Fruit fly (Drosophila melanogaster) whole organism, adult: Measurements from ENCODE around the gene CG42766.

ENCODE experiments used
- CG11617 ChIP-seq: fragments of 200-800 bp; sonication (Bioruptor generic); optimal IDR thresholded peaks from 2 replicates; lab custom pipeline; 2017; ENCODE audit warnings: mild to moderate bottlenecking, missing biosample characterization, missing genetic modification reagents, missing genetic modification characterization
- CG12768 ChIP-seq: fragments of 200-800 bp; sonication (Bioruptor generic); optimal IDR thresholded peaks from 2 replicates; lab custom pipeline; 2017; ENCODE audit warnings: missing biosample characterization, missing genetic modification characterization, mild to moderate bottlenecking, moderate library complexity, missing genetic modification reagents
- CG14711 ChIP-seq: fragments of 200-800 bp; sonication (Bioruptor generic); optimal IDR thresholded peaks from 2 replicates; lab custom pipeline; 2018; ENCODE audit warnings: missing biosample characterization, mild to moderate bottlenecking, missing genetic modification characterization, moderate library complexity
- CG1620 ChIP-seq: fragments of 200-800 bp; sonication (Bioruptor generic); optimal IDR thresholded peaks from 2 replicates; lab custom pipeline; 2016; ENCODE audit warnings: missing biosample characterization, missing genetic modification characterization
- CG33017 ChIP-seq: fragments of 200-800 bp; sonication (Bioruptor generic); optimal IDR thresholded peaks from 2 replicates; lab custom pipeline; 2018; ENCODE audit warnings: missing biosample characterization, mild to moderate bottlenecking, missing genetic modification characterization, moderate library complexity
- CG5204 ChIP-seq: fragments of 200-800 bp; sonication (Bioruptor generic); optimal IDR thresholded peaks from 2 replicates; lab custom pipeline; 2016; ENCODE audit warnings: missing biosample characterization, missing genetic modification characterization
- CG7045 ChIP-seq: fragments of 200-800 bp; sonication (Bioruptor generic); optimal IDR thresholded peaks from 2 replicates; lab custom pipeline; 2017; ENCODE audit warnings: missing biosample characterization, mild to moderate bottlenecking, missing genetic modification characterization
- CG7101 ChIP-seq: fragments of 200-800 bp; sonication (Bioruptor generic); optimal IDR thresholded peaks from 2 replicates; lab custom pipeline; 2018; ENCODE audit warnings: missing biosample characterization, mild to moderate bottlenecking, missing genetic modification characterization, moderate library complexity
- Clk ChIP-seq: fragments of 200-800 bp; sonication (Bioruptor generic); optimal IDR thresholded peaks from 2 replicates; lab custom pipeline; 2017; ENCODE audit warnings: missing biosample characterization, missing genetic modification characterization
- Crg-1 ChIP-seq: fragments of 200-800 bp; sonication (Bioruptor generic); optimal IDR thresholded peaks from 2 replicates; lab custom pipeline; 2016; ENCODE audit warnings: missing biosample characterization, missing genetic modification characterization
- Hr96 ChIP-seq: fragments of 200-800 bp; sonication (Bioruptor generic); optimal IDR thresholded peaks from 2 replicates; lab custom pipeline; 2016; ENCODE audit warnings: missing biosample characterization, missing genetic modification characterization
- Mnt ChIP-seq: fragments of 200-800 bp; sonication (Bioruptor generic); optimal IDR thresholded peaks from 2 replicates; lab custom pipeline; 2016; ENCODE audit warnings: missing biosample characterization, mild to moderate bottlenecking, missing genetic modification characterization
- bab1 ChIP-seq: fragments of 200-800 bp; sonication (Bioruptor generic); optimal IDR thresholded peaks from 3 replicates; lab custom pipeline; 2019; ENCODE audit warnings: missing biosample characterization, mild to moderate bottlenecking, missing genetic modification characterization, moderate library complexity
- cic ChIP-seq: fragments of 200-800 bp; sonication (Bioruptor generic); optimal IDR thresholded peaks from 2 replicates; lab custom pipeline; 2017; ENCODE audit warnings: missing biosample characterization, mild to moderate bottlenecking, missing genetic modification characterization, moderate library complexity
- cnc ChIP-seq, 2 experiments: fragments of >200 bp; optimal IDR thresholded peaks; 2 replicates each; lab custom pipeline; 2017
- kay ChIP-seq: fragments of 200-800 bp; sonication (Bioruptor generic); peaks from one replicate; lab custom pipeline; 2016; ENCODE audit warnings: missing biosample characterization, missing genetic modification characterization, borderline replicate concordance
- ovo ChIP-seq: fragments of 200-800 bp; sonication (Bioruptor generic); optimal IDR thresholded peaks from 2 replicates; lab custom pipeline; 2016; ENCODE audit warnings: missing biosample characterization, missing genetic modification characterization
- pad ChIP-seq: fragments of 200-800 bp; sonication (Bioruptor generic); optimal IDR thresholded peaks from 3 replicates; lab custom pipeline; 2017; ENCODE audit warnings: missing biosample characterization, missing genetic modification characterization, mild to moderate bottlenecking, moderate library complexity, missing genetic modification reagents
- tj ChIP-seq: fragments of 200-800 bp; sonication (Bioruptor generic); optimal IDR thresholded peaks from 3 replicates; lab custom pipeline; 2017; ENCODE audit warnings: missing biosample characterization, mild to moderate bottlenecking, missing genetic modification characterization, moderate library complexity
- toe ChIP-seq: fragments of 200-800 bp; sonication (Bioruptor generic); optimal IDR thresholded peaks from 2 replicates; lab custom pipeline; 2016; ENCODE audit warnings: missing biosample characterization, missing genetic modification characterization

The CG42766 gene

dm6 chrX:15950056-15950455 is 26.6 kb upstream of the CG42766 start:
- TF ChIP-seq CG33017 (no peak), toe (GFP tag; lab: Kevin White, UChicago) (no peak), pad (GFP tag; lab: Kevin White, UChicago) (no peak), CG1620 (GFP tag; lab: Kevin White, UChicago) (no peak), kay (GFP tag; lab: Kevin White, UChicago) (no peak), cnc (optimal IDR thresholded peaks at IDR 0.05; lab: Kevin White, UChicago) (no peak), tj (GFP tag; lab: Kevin White, UChicago) (no peak), ovo (GFP tag; lab: Kevin White, UChicago) (no peak), Clk (no peak), CG5204 (GFP tag; lab: Kevin White, UChicago) (no peak), Mnt (no peak), CG11617 (GFP tag; lab: Kevin White, UChicago) (no peak), Crg-1 (GFP tag; lab: Kevin White, UChicago) (no peak)

dm6 chrX:15969577-15969976 is 7.1 kb upstream of the CG42766 start:
- TF ChIP-seq toe (GFP tag; lab: Kevin White, UChicago) (no peak), Hr96 (GFP tag; lab: Kevin White, UChicago) (no peak), Clk (no peak), CG11617 (GFP tag; lab: Kevin White, UChicago) (no peak), tj (GFP tag; lab: Kevin White, UChicago) (no peak), Mnt (no peak), pad (GFP tag; lab: Kevin White, UChicago) (no peak), cnc (optimal IDR thresholded peaks at IDR 0.05; lab: Kevin White, UChicago) (no peak), kay (GFP tag; lab: Kevin White, UChicago) (no peak)

DNA sequence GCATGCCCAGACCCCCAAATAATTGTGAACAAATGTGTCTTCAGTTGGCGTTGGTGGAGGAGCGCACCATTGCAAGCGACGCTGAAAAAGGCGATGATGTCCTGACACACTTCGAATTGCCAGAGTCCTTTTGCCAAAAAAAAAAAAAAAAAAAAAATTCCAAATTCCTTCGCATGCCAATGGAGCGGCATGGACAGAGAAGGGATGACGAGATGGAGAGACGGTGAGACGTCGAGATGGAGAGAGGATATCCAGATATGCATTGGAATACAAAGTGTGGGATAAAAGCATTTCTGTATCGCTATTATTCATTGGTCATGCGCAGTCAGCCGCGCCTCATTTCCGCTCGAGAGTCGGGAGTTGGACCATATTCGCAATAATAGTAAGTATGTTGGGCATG is 5.1 kb upstream of the CG42766 start:
- TF ChIP-seq cic (no peak), CG11617 (GFP tag; lab: Kevin White, UChicago) (no peak)

DNA sequence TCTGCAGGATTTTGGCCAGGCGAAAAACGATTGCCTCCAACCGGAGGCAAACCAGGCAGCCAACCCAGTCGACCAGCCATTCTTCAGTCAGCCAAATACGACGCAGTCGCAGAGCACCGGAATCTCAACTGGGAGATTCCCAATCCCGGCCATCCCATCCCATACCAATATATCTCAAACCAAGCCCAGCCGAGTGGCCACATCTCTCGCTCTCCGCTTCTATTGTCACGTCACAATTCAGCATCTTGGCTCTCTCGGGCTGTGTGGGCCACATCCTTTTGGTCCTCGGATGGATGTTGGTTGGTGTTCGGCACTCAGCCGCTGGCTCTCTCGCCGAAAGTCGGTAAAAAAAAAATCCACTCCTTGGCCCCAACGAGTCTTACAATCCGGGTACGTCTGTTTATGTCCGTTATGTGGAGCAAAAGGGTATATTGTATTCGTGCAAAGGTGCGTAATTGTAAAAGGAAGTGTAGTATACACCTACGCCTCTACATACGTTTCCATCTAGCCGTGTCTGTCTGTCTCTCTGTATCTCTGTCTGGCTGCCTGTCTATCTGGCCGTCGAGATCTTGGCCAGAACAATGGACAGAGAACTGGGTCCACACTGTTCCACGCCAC is 3.4 kb upstream of the CG42766 start, which contains the start of gene mmd:
Gene mmd, minus strand, starts transcription at position 3 of the 618 bp plus-strand sequence.
- TF ChIP-seq Mnt (no peak), CG5204 (GFP tag; lab: Kevin White, UChicago) (no peak), toe (GFP tag; lab: Kevin White, UChicago) (no peak), cic (no peak), CG12768 (GFP tag; lab: Kevin White, UChicago) (no peak), Hr96 (GFP tag; lab: Kevin White, UChicago) (no peak), Crg-1 (GFP tag; lab: Kevin White, UChicago) (no peak), CG7101 (tag; lab: Kevin White, UChicago) (no peak), CG1620 (GFP tag; lab: Kevin White, UChicago) (no peak), ovo (GFP tag; lab: Kevin White, UChicago) (no peak), CG14711 (no peak), tj (GFP tag; lab: Kevin White, UChicago) (no peak), pad (GFP tag; lab: Kevin White, UChicago) (no peak), CG11617 (GFP tag; lab: Kevin White, UChicago) (no peak), bab1 (GFP tag; lab: Kevin White, UChicago) (no peak), CG7045 (GFP tag; lab: Kevin White, UChicago) (no peak)

dm6 chrX:15974125-15974524 is 2.5 kb upstream of the CG42766 start, which contains the start of gene Or13a:
TSS of gene Or13a (plus strand) at chrX:15974425.
- TF ChIP-seq CG11617 (GFP tag; lab: Kevin White, UChicago), result no peak
- no peak for TF ChIP-seq tj (GFP tag; lab: Kevin White, UChicago)
- no peak for TF ChIP-seq kay (GFP tag; lab: Kevin White, UChicago)

dm6 chrX:15982844-15983243 is 6.2 kb downstream of the CG42766 start, which contains the start of gene Cep164:
TSS of gene Cep164 (minus strand) at chrX:15982944.
- TF ChIP-seq cnc (optimal IDR thresholded peaks at IDR 0.05; lab: Kevin White, UChicago), result no peak
- no peak for TF ChIP-seq pad (GFP tag; lab: Kevin White, UChicago)
- no peak for TF ChIP-seq tj (GFP tag; lab: Kevin White, UChicago)
- no peak for TF ChIP-seq CG1620 (GFP tag; lab: Kevin White, UChicago)
- no peak for TF ChIP-seq CG7045 (GFP tag; lab: Kevin White, UChicago)
- no peak for TF ChIP-seq CG14711
- TF ChIP-seq Mnt, result no peak
- TF ChIP-seq bab1 (GFP tag; lab: Kevin White, UChicago), result no peak
- no peak for TF ChIP-seq CG11617 (GFP tag; lab: Kevin White, UChicago)
- no peak for TF ChIP-seq toe (GFP tag; lab: Kevin White, UChicago)

dm6 chrX:15983501-15983900 is 6.8 kb downstream of the CG42766 start, which contains the start of gene Slc25A46a:
TSS of gene Slc25A46a (plus strand) at chrX:15983772.
- TF ChIP-seq CG12768 (GFP tag; lab: Kevin White, UChicago), result no peak
- peak; percentile 28 for TF ChIP-seq bab1 (GFP tag; lab: Kevin White, UChicago)
- no peak for TF ChIP-seq kay (GFP tag; lab: Kevin White, UChicago)
- TF ChIP-seq cic, result no peak
